Fruit fly (Drosophila melanogaster): Measurements from ENCODE around the gene bap.
A peak's percentile ranks its signal among the peaks of the same experiment; 100 is the strongest.

bap gene

dm6 chr3R:21376859-21377607 lies 11.6 kb upstream of the bap start (continued):
- TF ChIP-seq Dek (tag; optimal IDR thresholded peaks at IDR 0.05) (peak; percentile 39), Camta (GFP tag; optimal IDR thresholded peaks at IDR 0.05) (no peak), disco-r (GFP tag; optimal IDR thresholded peaks at IDR 0.05) (no peak), Doc2 (GFP tag; IDR thresholded peaks at IDR 0.05) (no peak), wek (GFP tag; optimal IDR thresholded peaks at IDR 0.05) (no peak), Dll (GFP tag; IDR thresholded peaks at IDR 0.05; ENCODE audit: partially characterized antibody) (peak; percentile 91), Mes4 (GFP tag; optimal IDR thresholded peaks at IDR 0.05) (peak; percentile 31), chm (GFP tag; IDR thresholded peaks at IDR 0.05) (peak; percentile 80), zf30C (GFP tag; optimal IDR thresholded peaks at IDR 0.05) (peak; percentile 19), CG17361 (GFP tag; IDR thresholded peaks at IDR 0.05) (peak; percentile 30; the same call in 1 of the 3 replicates), CG3847 (GFP tag; IDR thresholded peaks at IDR 0.05) (peak; percentile 6; the same call in 1 of the 2 replicates), zen (tag; optimal IDR thresholded peaks at IDR 0.05) (peak; percentile 0), CG8924 (tag; optimal IDR thresholded peaks at IDR 0.05) (peak; percentile 1), unpg (GFP tag; optimal IDR thresholded peaks at IDR 0.05) (no peak), CG2129 (GFP tag; IDR thresholded peaks at IDR 0.05; ENCODE audit: partially characterized antibody) (peak; percentile 67), YL-1 (GFP tag; optimal IDR thresholded peaks at IDR 0.05) (peak; percentile 4), CG1233 (GFP tag; optimal IDR thresholded peaks at IDR 0.05) (peak; percentile 27), pzg (GFP tag; optimal IDR thresholded peaks at IDR 0.05) (peak; percentile 67), CG1603 (tag; optimal IDR thresholded peaks at IDR 0.05) (peak; percentile 54), Hsf (GFP tag; optimal IDR thresholded peaks at IDR 0.05) (no peak), Poxn (GFP tag; IDR thresholded peaks at IDR 0.05) (no peak), tll (GFP tag; optimal IDR thresholded peaks at IDR 0.05) (no peak), CG30020 (tag; optimal IDR thresholded peaks at IDR 0.05) (peak; percentile 70), ac (GFP tag; optimal IDR thresholded peaks at IDR 0.05) (peak; percentile 10), CG17385 (GFP tag; optimal IDR thresholded peaks at IDR 0.05) (no peak), Dref (GFP tag; IDR thresholded peaks at IDR 0.05) (peak; percentile 77), usp (GFP tag; optimal IDR thresholded peaks at IDR 0.05) (no peak), phol (tag; optimal IDR thresholded peaks at IDR 0.05) (peak; percentile 85), Scr (GFP tag; IDR thresholded peaks at IDR 0.05; ENCODE audit: partially characterized antibody) (peak; percentile 89), Fer1 (GFP tag; optimal IDR thresholded peaks at IDR 0.05) (peak; percentile 13), CG17328 (GFP tag; IDR thresholded peaks at IDR 0.05) (no peak), insv (GFP tag; optimal IDR thresholded peaks at IDR 0.05) (peak in 1 of 2 experiments; percentile 5), Sry-δ (GFP tag; optimal IDR thresholded peaks at IDR 0.05) (peak; percentile 85), sens (GFP tag) (peak; percentile 84), amos (GFP tag; IDR thresholded peaks at IDR 0.05; ENCODE audit: partially characterized antibody) (peak; percentile 90), CG6791 (GFP tag; IDR thresholded peaks at IDR 0.05; ENCODE audit: partially characterized antibody) (peak; percentile 79), CG3281 (GFP tag; optimal IDR thresholded peaks at IDR 0.05) (no peak), repo (GFP tag; optimal IDR thresholded peaks at IDR 0.05) (no peak), HLH4C (GFP tag; IDR thresholded peaks at IDR 0.05; ENCODE audit: partially characterized antibody) (peak; percentile 64; the same call in 2 of the 3 replicates), Atf-2 (GFP tag; optimal IDR thresholded peaks at IDR 0.05) (no peak), tna (GFP tag; IDR thresholded peaks at IDR 0.05; ENCODE audit: partially characterized antibody) (peak; percentile 26; the same call in 1 of the 2 replicates), CG13624 (GFP tag; optimal IDR thresholded peaks at IDR 0.05) (peak; percentile 8), CG31441 (GFP tag; IDR thresholded peaks at IDR 0.05) (peak; percentile 81), CG32767 (GFP tag; IDR thresholded peaks at IDR 0.05) (0 out of 2 replicates have a peak, but pooled peaks have one; percentile 54), Elba2 (GFP tag; optimal IDR thresholded peaks at IDR 0.05) (no peak), zfh1 (GFP tag; IDR thresholded peaks at IDR 0.05) (0 out of 3 replicates have a peak, but pooled peaks have one; percentile 5), CG2202 (tag; optimal IDR thresholded peaks at IDR 0.05) (peak; percentile 11), CG30403 (GFP tag; optimal IDR thresholded peaks at IDR 0.05) (peak; percentile 9)
